Worm (Caenorhabditis elegans) whole organism, early embryonic: ENCODE data around the gene F46B6.12.

Experiments used
- B0310.2 ChIP-seq: sonication (generic microtip); optimal IDR thresholded peaks from 2 replicates; lab custom pipeline; 2016; ENCODE audit warnings: mild to moderate bottlenecking, missing genetic modification characterization, missing compliant biosample characterization
- F13C5.2 ChIP-seq: sonication (generic microtip); optimal IDR thresholded peaks from 2 replicates; lab custom pipeline; 2017; ENCODE audit warnings: mild to moderate bottlenecking, missing genetic modification characterization, inconsistent platforms, missing compliant biosample characterization
- aly-1 ChIP-seq: sonication (generic microtip); optimal IDR thresholded peaks from 2 replicates; lab custom pipeline; 2016; ENCODE audit warnings: missing genetic modification characterization, missing compliant biosample characterization
- ama-1 ChIP-seq: fragments of 150-350 bp; optimal IDR thresholded peaks from 2 replicates; lab custom pipeline; 2014
- ceh-13 ChIP-seq: fragments of 200-800 bp; sonication (Bioruptor generic); optimal IDR thresholded peaks from 2 replicates; lab custom pipeline; 2018; ENCODE audit warnings: mild to moderate bottlenecking, missing genetic modification characterization, missing compliant biosample characterization
- ceh-36 ChIP-seq: sonication (generic microtip); optimal IDR thresholded peaks from 2 replicates; lab custom pipeline; 2016; ENCODE audit warnings: missing genetic modification characterization, inconsistent platforms, missing compliant biosample characterization
- ets-7 ChIP-seq: sonication (generic microtip); optimal IDR thresholded peaks from 2 replicates; lab custom pipeline; 2016; ENCODE audit warnings: missing genotype, missing genetic modification characterization, missing compliant biosample characterization
- flt-1 ChIP-seq: fragments of 200-800 bp; sonication (Bioruptor generic); IDR thresholded peaks from 2 replicates; pipeline ENCODE4 v1.3.6; 2022; ENCODE audit warnings: missing genetic modification characterization, missing compliant biosample characterization
- hmbx-1 ChIP-seq: sonication (generic microtip); optimal IDR thresholded peaks from 2 replicates; lab custom pipeline; 2016; ENCODE audit warnings: mild to moderate bottlenecking, missing genetic modification characterization, missing compliant biosample characterization
- hmg-4 ChIP-seq: fragments of 200-800 bp; sonication (Bioruptor generic); optimal IDR thresholded peaks from 2 replicates; lab custom pipeline; 2018; ENCODE audit warnings: mild to moderate bottlenecking, missing genetic modification characterization, missing compliant biosample characterization
- hnd-1 ChIP-seq: sonication (generic microtip); optimal IDR thresholded peaks from 2 replicates; lab custom pipeline; 2016; ENCODE audit warnings: missing genetic modification characterization, missing compliant biosample characterization
- pes-1 ChIP-seq: fragments of 200-800 bp; sonication (Bioruptor generic); IDR thresholded peaks from 2 replicates; pipeline ENCODE4 v1.3.6; 2022; ENCODE audit warnings: missing genetic modification reagents, missing genetic modification characterization, missing compliant biosample characterization
- scrt-1 ChIP-seq: fragments of 200-800 bp; sonication (Bioruptor generic); IDR thresholded peaks from 2 replicates; pipeline ENCODE4 v1.3.6; 2022; ENCODE audit warnings: missing genetic modification characterization, missing compliant biosample characterization
- sea-1 ChIP-seq: fragments of 200-800 bp; sonication (Bioruptor generic); conservative IDR thresholded peaks from 2 replicates; pipeline ENCODE4 v1.3.6; 2022; ENCODE audit warnings: missing genetic modification characterization, missing compliant biosample characterization
- tbx-11 ChIP-seq: fragments of 200-800 bp; sonication (Bioruptor generic); IDR thresholded peaks from 2 replicates; pipeline ENCODE4 v1.3.6; 2022; ENCODE audit warnings: missing genetic modification characterization, missing compliant biosample characterization
- tbx-37 ChIP-seq: fragments of 200-800 bp; sonication (Bioruptor generic); conservative IDR thresholded peaks from 2 replicates; pipeline ENCODE4 v1.3.6; 2022; ENCODE audit warnings: missing genetic modification reagents, missing genetic modification characterization, missing compliant biosample characterization
- tra-4 ChIP-seq: sonication (generic microtip); optimal IDR thresholded peaks from 2 replicates; lab custom pipeline; 2017; ENCODE audit warnings: missing genetic modification characterization, missing compliant biosample characterization

F46B6.12 gene

DNA sequence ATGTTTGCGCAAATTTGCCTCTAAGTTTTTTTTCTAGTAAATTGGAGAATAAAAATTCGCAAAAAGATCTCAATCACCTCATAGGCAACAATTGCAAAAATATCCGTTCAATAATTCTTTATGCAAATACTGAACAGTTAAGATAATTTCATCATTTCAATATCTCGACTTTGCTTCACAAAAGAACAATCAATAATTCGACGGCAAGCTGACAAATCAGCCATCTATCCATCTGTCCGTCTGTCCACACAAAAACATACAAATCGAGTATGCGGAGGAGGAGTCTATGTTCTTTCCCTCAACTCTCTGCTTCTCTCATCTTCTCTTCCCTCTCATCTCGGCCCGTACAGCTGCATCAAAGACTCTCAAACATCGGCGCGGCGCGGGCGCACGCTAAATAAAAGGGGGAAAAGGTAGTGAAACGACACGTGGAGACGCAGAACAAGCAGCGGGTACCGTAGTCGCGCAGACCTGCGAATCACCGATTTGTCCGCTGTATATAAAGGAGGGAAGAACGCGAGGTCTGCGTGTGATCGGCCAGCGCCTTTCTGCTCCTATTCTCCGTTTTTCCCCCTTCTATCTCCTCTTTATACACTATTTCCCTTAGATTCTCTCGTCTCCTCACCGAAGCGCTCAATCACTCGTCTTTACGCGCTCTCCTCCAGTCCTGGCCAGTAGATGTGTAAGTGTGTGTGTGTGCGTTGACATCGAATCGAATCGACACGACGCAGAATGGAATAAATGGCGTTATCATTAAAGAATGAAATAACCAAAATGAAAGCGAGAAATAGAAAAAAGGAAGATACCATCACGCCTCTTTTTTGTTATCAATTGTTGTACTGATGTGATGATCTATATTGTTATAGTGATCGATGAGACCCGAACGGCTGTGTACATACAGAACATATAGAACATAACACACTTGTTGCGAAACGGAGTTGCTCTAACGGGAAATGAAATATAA, 44.6 kb downstream of the F46B6.12 start:
- TF ChIP-seq F13C5.2 (tag; lab: Kevin White, UChicago) (peak; percentile 46), flt-1 (GFP tag; lab: Robert Waterston, UW) (peak; percentile 42; the same call in 1 of the 2 replicates), hmg-4 (peak; percentile 87), ets-7 (peak; percentile 16), scrt-1 (no peak), ceh-36 (tag; lab: Kevin White, UChicago) (no peak), sea-1 (GFP tag; lab: Robert Waterston, UW) (peak; percentile 49; the same call in 1 of the 2 replicates), ama-1 (peak; percentile 81), B0310.2 (tag; lab: Kevin White, UChicago) (peak; percentile 70), tbx-37 (GFP tag; lab: Robert Waterston, UW) (0 out of 2 replicates have a peak, but pooled peaks have one; percentile 13)

DNA sequence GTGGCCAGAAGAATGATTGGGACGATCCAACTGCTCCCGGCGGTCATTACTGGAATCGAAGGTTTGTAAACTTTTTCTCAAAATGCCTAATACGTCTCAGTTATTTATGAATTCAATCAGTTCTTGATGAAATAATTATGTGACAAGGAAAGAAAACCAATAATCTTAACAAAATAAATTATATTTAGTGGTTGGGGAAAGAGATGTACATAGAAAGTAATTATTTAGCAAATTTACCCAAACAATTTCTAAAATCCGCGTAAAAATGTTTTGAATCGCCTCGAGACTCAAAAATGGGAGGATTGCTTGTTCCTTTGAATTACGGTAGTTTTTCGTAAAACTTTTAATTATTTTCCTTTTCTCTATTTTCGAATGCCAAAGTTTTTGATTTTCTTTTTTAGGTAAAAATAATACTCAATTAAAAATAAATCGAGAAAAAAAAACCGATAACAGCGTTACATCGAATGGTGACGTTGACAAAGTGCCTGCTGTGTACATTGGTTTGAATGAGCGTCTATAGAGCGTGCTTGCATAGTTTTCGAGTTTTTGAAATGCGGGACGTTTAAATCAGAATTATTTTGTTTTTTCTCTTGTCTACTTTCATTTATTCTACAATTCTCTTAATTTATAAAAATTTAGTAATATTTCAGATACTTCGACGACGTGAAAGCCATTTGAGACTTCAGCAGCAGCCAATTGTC, 46.0 kb downstream of the F46B6.12 start, which contains the start of the genes aagr-3 and drap-1:
Gene aagr-3 (minus strand): TSS at position 51 of the 701 bp plus-strand sequence.
Gene drap-1 (plus strand): TSS at position 645 of the 701 bp plus-strand sequence.
- TF ChIP-seq flt-1 (GFP tag; lab: Robert Waterston, UW) (no peak), scrt-1 (no peak), ets-7 (no peak), pes-1 (GFP tag; lab: Robert Waterston, UW) (no peak), ama-1 (no peak), B0310.2 (tag; lab: Kevin White, UChicago) (no peak), aly-1 (no peak), F13C5.2 (tag; lab: Kevin White, UChicago) (no peak), hmbx-1 (tag; lab: Kevin White, UChicago) (no peak), tbx-37 (GFP tag; lab: Robert Waterston, UW) (no peak), tra-4 (tag; lab: Kevin White, UChicago) (no peak), ceh-36 (tag; lab: Kevin White, UChicago) (no peak), hnd-1 (no peak), ceh-13 (GFP tag; lab: Kevin White, UChicago) (no peak), tbx-11 (GFP tag; lab: Robert Waterston, UW) (no peak), hmg-4 (no peak)

DNA sequence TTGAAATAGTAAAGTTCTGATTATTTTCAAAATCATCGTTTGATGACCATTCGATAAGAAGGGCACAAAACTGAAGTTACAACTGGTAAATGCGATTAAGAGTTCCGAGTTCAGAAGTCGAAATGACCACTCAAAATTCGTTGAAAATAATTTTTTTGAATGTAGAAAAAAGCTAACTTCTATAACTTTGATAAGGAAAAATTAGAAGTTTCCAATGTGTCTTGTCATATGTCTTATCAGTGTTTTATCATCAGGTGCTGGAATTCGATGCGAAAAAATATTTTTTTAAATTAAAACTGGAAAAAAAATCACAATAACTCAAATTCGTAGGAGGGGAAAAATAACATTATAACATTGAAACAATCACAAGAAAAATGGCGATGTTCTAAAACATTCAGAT, 49.9 kb downstream of the F46B6.12 start:
- TF ChIP-seq hnd-1 (no peak), ceh-13 (GFP tag; lab: Kevin White, UChicago) (no peak), sea-1 (GFP tag; lab: Robert Waterston, UW) (no peak), pes-1 (GFP tag; lab: Robert Waterston, UW) (no peak), tra-4 (tag; lab: Kevin White, UChicago) (no peak), tbx-11 (GFP tag; lab: Robert Waterston, UW) (no peak), tbx-37 (GFP tag; lab: Robert Waterston, UW) (no peak), scrt-1 (no peak), F13C5.2 (tag; lab: Kevin White, UChicago) (no peak), ama-1 (no peak), B0310.2 (tag; lab: Kevin White, UChicago) (no peak), ets-7 (no peak), ceh-36 (tag; lab: Kevin White, UChicago) (no peak), hmg-4 (no peak), flt-1 (GFP tag; lab: Robert Waterston, UW) (no peak), hmbx-1 (tag; lab: Kevin White, UChicago) (no peak)
